Fruit fly (Drosophila melanogaster) Kc167 (cell line): ENCODE data around the gene CG4619.

Experiments
- Myc ChIP-seq: fragments of >200 bp; optimal IDR thresholded peaks from 2 replicates; lab custom pipeline; 2017; ENCODE audit warnings: missing external identifiers
- h ChIP-seq: fragments of >200 bp; optimal IDR thresholded peaks from 3 replicates; lab custom pipeline; 2018; ENCODE audit warnings: missing external identifiers
- psq ChIP-seq: fragments of >200 bp; optimal IDR thresholded peaks from 2 replicates; lab custom pipeline; 2017; ENCODE audit warnings: missing external identifiers
- ttk ChIP-seq: sonication (Bioruptor generic); optimal IDR thresholded peaks from 2 replicates; lab custom pipeline; 2017; ENCODE audit warnings: missing external identifiers

- TF ChIP-seq psq = no peak
- TF ChIP-seq h (lab: Kevin White, UChicago) = no peak
- TF ChIP-seq ttk (lab: Kevin White, UChicago) = no peak
- no peak for TF ChIP-seq Myc (lab: Kevin White, UChicago)
Measured at dm6 chr2L:9972624-9973023, 34.0 kb downstream of the CG4619 start.
